Worm (Caenorhabditis elegans) whole organism, early embryonic: Measurements from ENCODE around the gene Y73C8C.10.

Source experiments
- B0310.2 ChIP-seq: sonication (generic microtip); optimal IDR thresholded peaks from 2 replicates; lab custom pipeline; 2016; ENCODE audit warnings: mild to moderate bottlenecking, missing genetic modification characterization, missing compliant biosample characterization
- aly-1 ChIP-seq: sonication (generic microtip); optimal IDR thresholded peaks from 2 replicates; lab custom pipeline; 2016; ENCODE audit warnings: missing genetic modification characterization, missing compliant biosample characterization
- ama-1 ChIP-seq: fragments of 150-350 bp; optimal IDR thresholded peaks from 2 replicates; lab custom pipeline; 2014
- ceh-13 ChIP-seq: fragments of 200-800 bp; sonication (Bioruptor generic); optimal IDR thresholded peaks from 2 replicates; lab custom pipeline; 2018; ENCODE audit warnings: mild to moderate bottlenecking, missing genetic modification characterization, missing compliant biosample characterization
- flt-1 ChIP-seq: fragments of 200-800 bp; sonication (Bioruptor generic); IDR thresholded peaks from 2 replicates; pipeline ENCODE4 v1.3.6; 2022; ENCODE audit warnings: missing genetic modification characterization, missing compliant biosample characterization
- hmbx-1 ChIP-seq: sonication (generic microtip); optimal IDR thresholded peaks from 2 replicates; lab custom pipeline; 2016; ENCODE audit warnings: mild to moderate bottlenecking, missing genetic modification characterization, missing compliant biosample characterization
- hmg-4 ChIP-seq: fragments of 200-800 bp; sonication (Bioruptor generic); optimal IDR thresholded peaks from 2 replicates; lab custom pipeline; 2018; ENCODE audit warnings: mild to moderate bottlenecking, missing genetic modification characterization, missing compliant biosample characterization

DNA sequence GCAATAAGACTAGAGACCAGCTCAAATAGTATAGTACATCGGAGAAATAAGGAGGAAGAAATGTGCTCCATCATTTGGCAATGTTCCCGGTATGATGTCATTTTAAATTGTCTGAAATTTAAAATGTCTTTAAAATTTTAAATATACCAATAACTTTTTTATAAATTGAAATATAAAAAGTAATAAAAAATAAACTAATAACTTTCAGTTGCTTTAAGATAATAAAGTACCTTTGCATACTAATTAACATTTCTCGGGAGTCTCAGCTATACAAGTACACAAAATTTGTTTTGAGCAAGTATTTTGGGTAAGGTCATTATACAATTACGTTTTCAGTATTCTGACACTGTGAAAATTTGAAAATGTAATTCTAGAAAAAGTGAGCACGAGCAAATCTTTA lies 24.3 kb upstream of the Y73C8C.10 start, which contains the start of gene srab-6:
- TF ChIP-seq flt-1 (GFP tag; lab: Robert Waterston, UW): no peak
- no peak for TF ChIP-seq ceh-13 (GFP tag; lab: Kevin White, UChicago)
- no peak for TF ChIP-seq ama-1 (lab: Kevin White, UChicago)
- no peak for TF ChIP-seq aly-1 (tag; lab: Kevin White, UChicago)
- TF ChIP-seq hmg-4: no peak
- no peak for TF ChIP-seq hmbx-1 (tag; lab: Kevin White, UChicago)
- TF ChIP-seq B0310.2 (tag; lab: Kevin White, UChicago): no peak
